Worm (Caenorhabditis elegans) whole organism, L2 larva: ENCODE measurements around the gene srg-44.

Source experiments
- C34F6.9 ChIP-seq: fragments of 150-350 bp; optimal IDR thresholded peaks from 2 replicates; lab custom pipeline; 2014; ENCODE audit warnings: missing biosample characterization, missing genetic modification characterization
- F13H6.1 ChIP-seq: sonication (generic microtip); optimal IDR thresholded peaks from 2 replicates; lab custom pipeline; 2016; ENCODE audit warnings: missing genetic modification characterization, missing compliant biosample characterization
- R02D3.7 ChIP-seq: fragments of 150-350 bp; optimal IDR thresholded peaks from 2 replicates; lab custom pipeline; 2014; ENCODE audit warnings: missing biosample characterization, missing genetic modification characterization
- ZK546.5 ChIP-seq: sonication (generic microtip); optimal IDR thresholded peaks from 2 replicates; lab custom pipeline; 2017; ENCODE audit warnings: missing biosample characterization, missing genetic modification characterization
- alr-1 ChIP-seq: fragments of 150-350 bp; optimal IDR thresholded peaks from 2 replicates; lab custom pipeline; 2014; ENCODE audit warnings: missing biosample characterization, missing genetic modification characterization
- aly-2 ChIP-seq: fragments of 150-350 bp; optimal IDR thresholded peaks from 2 replicates; lab custom pipeline; 2014; ENCODE audit warnings: missing biosample characterization, missing genetic modification characterization
- ama-1 ChIP-seq: fragments of 150-350 bp; optimal IDR thresholded peaks from 2 replicates; lab custom pipeline; 2018; ENCODE audit warnings: inconsistent platforms
- blmp-1 ChIP-seq: sonication (generic microtip); optimal IDR thresholded peaks from 2 replicates; lab custom pipeline; 2017; ENCODE audit warnings: missing genetic modification characterization, mild to moderate bottlenecking, missing compliant biosample characterization, antibody characterized with exemption, moderate library complexity; ENCODE audit not compliant: insufficient read depth
- ceh-16 ChIP-seq: fragments of 150-350 bp; optimal IDR thresholded peaks from 2 replicates; lab custom pipeline; 2014; ENCODE audit warnings: missing biosample characterization, missing genetic modification characterization
- crh-2 ChIP-seq: sonication (generic microtip); optimal IDR thresholded peaks from 2 replicates; lab custom pipeline; 2017; ENCODE audit warnings: missing biosample characterization, missing genetic modification characterization
- elt-1 ChIP-seq: fragments of 150-350 bp; optimal IDR thresholded peaks from 2 replicates; lab custom pipeline; 2014; ENCODE audit warnings: missing biosample characterization, missing genetic modification characterization
- elt-3 ChIP-seq: sonication (generic microtip); optimal IDR thresholded peaks from 2 replicates; lab custom pipeline; 2017; ENCODE audit warnings: missing biosample characterization, missing genetic modification characterization
- fos-1 ChIP-seq: fragments of 150-350 bp; optimal IDR thresholded peaks from 2 replicates; lab custom pipeline; 2014; ENCODE audit warnings: missing biosample characterization, missing genetic modification characterization
- gmeb-1 ChIP-seq: fragments of 150-350 bp; optimal IDR thresholded peaks from 2 replicates; lab custom pipeline; 2014; ENCODE audit warnings: missing biosample characterization, missing genetic modification characterization
- lin-13 ChIP-seq: fragments of 150-350 bp; optimal IDR thresholded peaks from 2 replicates; lab custom pipeline; 2014; ENCODE audit warnings: missing biosample characterization, missing genetic modification reagents, missing genetic modification characterization
- lin-39 ChIP-seq: fragments of 150-350 bp; optimal IDR thresholded peaks from 2 replicates; lab custom pipeline; 2014; ENCODE audit warnings: missing biosample characterization, missing genetic modification reagents, missing genetic modification characterization
- lsy-2 ChIP-seq, 2 experiments: fragments of 150-350 bp in 1 of 2; sonication (generic microtip) in 1 of 2; optimal IDR thresholded peaks; 2 replicates each; lab custom pipeline; 2014 to 2017; ENCODE audit warnings: missing biosample characterization in 2 of 2, missing genetic modification characterization in 2 of 2
- mbf-1 ChIP-seq: sonication (generic microtip); optimal IDR thresholded peaks from 2 replicates; lab custom pipeline; 2017; ENCODE audit warnings: missing biosample characterization, missing genetic modification characterization
- mdl-1 ChIP-seq, 2 experiments: fragments of 150-350 bp in 1 of 2; sonication (generic microtip) in 1 of 2; optimal IDR thresholded peaks; 2 replicates each; lab custom pipeline; 2017; ENCODE audit warnings: missing biosample characterization in 2 of 2, missing genetic modification characterization in 2 of 2
- nhr-10 ChIP-seq: sonication (generic microtip); optimal IDR thresholded peaks from 2 replicates; lab custom pipeline; 2017; ENCODE audit warnings: missing biosample characterization, missing genetic modification characterization
- nhr-11 ChIP-seq: fragments of 150-350 bp; optimal IDR thresholded peaks from 2 replicates; lab custom pipeline; 2014; ENCODE audit warnings: missing biosample characterization, missing genetic modification characterization
- nhr-25 ChIP-seq: fragments of 150-350 bp; sonication (generic microtip); optimal IDR thresholded peaks from 3 replicates; lab custom pipeline; 2014; ENCODE audit warnings: missing biosample characterization, missing genetic modification characterization
- nhr-6 ChIP-seq: fragments of 150-350 bp; optimal IDR thresholded peaks from 2 replicates; lab custom pipeline; 2014; ENCODE audit warnings: missing biosample characterization, missing genetic modification characterization
- peb-1 ChIP-seq: fragments of 150-350 bp; optimal IDR thresholded peaks from 2 replicates; lab custom pipeline; 2014; ENCODE audit warnings: missing biosample characterization, missing genetic modification characterization
- skn-1 ChIP-seq: sonication (generic microtip); optimal IDR thresholded peaks from 2 replicates; lab custom pipeline; 2017; ENCODE audit warnings: missing biosample characterization, missing genetic modification characterization
- sma-3 ChIP-seq: sonication (generic microtip); optimal IDR thresholded peaks from 2 replicates; lab custom pipeline; 2016; ENCODE audit warnings: missing genetic modification reagents, missing genetic modification characterization, missing compliant biosample characterization
- sma-9 ChIP-seq, 2 experiments: fragments of 150-350 bp in 1 of 2; sonication (generic microtip) in 1 of 2; optimal IDR thresholded peaks; 2 replicates each; lab custom pipeline; 2014 to 2016; ENCODE audit warnings: missing genetic modification characterization in 2 of 2, mild to moderate bottlenecking in 1 of 2, missing biosample characterization in 1 of 2, missing compliant biosample characterization in 1 of 2, missing genetic modification reagents in 1 of 2, moderate library complexity in 1 of 2
- snpc-4 ChIP-seq: fragments of 150-350 bp; optimal IDR thresholded peaks from 2 replicates; lab custom pipeline; 2014; ENCODE audit warnings: missing biosample characterization, missing genetic modification characterization
- unc-55 ChIP-seq: fragments of 150-350 bp; sonication (generic microtip); optimal IDR thresholded peaks from 3 replicates; lab custom pipeline; 2014; ENCODE audit warnings: missing biosample characterization, missing genetic modification reagents, missing genetic modification characterization
- unc-62 ChIP-seq: fragments of 150-350 bp; optimal IDR thresholded peaks from 2 replicates; lab custom pipeline; 2014; ENCODE audit warnings: missing biosample characterization, missing genetic modification reagents, missing genetic modification characterization
- zag-1 ChIP-seq: fragments of 150-350 bp; optimal IDR thresholded peaks from 2 replicates; lab custom pipeline; 2014; ENCODE audit warnings: missing biosample characterization, missing genetic modification characterization
- ztf-1 ChIP-seq: fragments of 200-800 bp; sonication (Bioruptor generic); conservative IDR thresholded peaks from 2 replicates; pipeline ENCODE4 v1.3.6; 2022; ENCODE audit warnings: missing genetic modification characterization, missing compliant biosample characterization
- ztf-11 ChIP-seq: sonication (generic microtip); optimal IDR thresholded peaks from 2 replicates; lab custom pipeline; 2017; ENCODE audit warnings: missing biosample characterization, missing genetic modification characterization
- ztf-4 ChIP-seq: fragments of 150-350 bp; optimal IDR thresholded peaks from 2 replicates; lab custom pipeline; 2014; ENCODE audit warnings: missing biosample characterization, missing genetic modification characterization

srg-44 gene

DNA sequence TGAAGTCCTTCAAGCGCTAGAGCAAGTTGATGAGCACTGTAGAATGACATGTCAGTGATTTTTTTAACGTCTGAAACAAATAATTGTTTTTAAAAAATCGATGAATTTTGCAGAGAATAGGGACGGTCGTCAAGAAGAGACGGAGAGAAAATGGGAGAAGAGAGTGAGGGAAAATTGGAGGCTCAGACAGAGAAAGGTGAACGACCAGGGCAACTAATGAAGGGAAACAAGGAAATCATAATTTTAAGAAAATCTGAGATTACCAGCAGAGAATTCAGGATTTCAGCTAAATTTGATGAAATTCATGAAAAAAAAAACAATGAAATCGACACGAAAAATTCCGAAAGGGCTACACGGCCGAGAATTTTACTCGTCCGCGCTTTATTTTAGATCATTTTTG, 13.5 kb upstream of the srg-44 start, which contains the start of gene F31E9.6:
F31E9.6 (minus strand) TSS at position 91 of the 400 bp plus-strand sequence.
- TF ChIP-seq ama-1 (lab: Kevin White, UChicago), result no peak
- no peak for TF ChIP-seq C34F6.9 (tag; lab: Kevin White, UChicago)
- TF ChIP-seq zag-1, result no peak
- TF ChIP-seq F13H6.1 (tag; lab: Kevin White, UChicago), result no peak
- TF ChIP-seq crh-2 (tag; lab: Kevin White, UChicago), result no peak
- no peak for TF ChIP-seq sma-3 (GFP tag; lab: Kevin White, UChicago)
- no peak for TF ChIP-seq snpc-4
- TF ChIP-seq lsy-2 (tag; optimal IDR thresholded peaks at IDR 0.05; lab: Kevin White, UChicago), result no peak
- no peak for TF ChIP-seq nhr-11 (tag; lab: Kevin White, UChicago)
- no peak for TF ChIP-seq peb-1 (tag; lab: Kevin White, UChicago)
- no peak for TF ChIP-seq lin-39 (tag; lab: Kevin White, UChicago)
- no peak for TF ChIP-seq mdl-1 (tag; optimal IDR thresholded peaks at IDR 0.05; lab: Kevin White, UChicago)
- TF ChIP-seq gmeb-1, result no peak
- TF ChIP-seq ztf-4, result no peak

- TF ChIP-seq crh-2 (tag; lab: Kevin White, UChicago), result no peak
- no peak for TF ChIP-seq alr-1 (tag; lab: Kevin White, UChicago)
- no peak for TF ChIP-seq unc-62 (GFP tag; lab: Kevin White, UChicago)
- no peak for TF ChIP-seq ztf-11 (tag; lab: Kevin White, UChicago)
- no peak for TF ChIP-seq nhr-6
- no peak for TF ChIP-seq unc-55 (GFP tag; lab: Kevin White, UChicago)
- TF ChIP-seq lsy-2 (tag; optimal IDR thresholded peaks at IDR 0.05; lab: Kevin White, UChicago), result no peak
- TF ChIP-seq sma-9 (GFP tag; optimal IDR thresholded peaks at IDR 0.05; lab: Kevin White, UChicago), result no peak
- no peak for TF ChIP-seq sma-9 (tag; optimal IDR thresholded peaks at IDR 0.05; lab: Kevin White, UChicago)
- no peak for TF ChIP-seq ztf-1
- TF ChIP-seq aly-2 (tag; lab: Kevin White, UChicago), result no peak
- TF ChIP-seq elt-3 (tag; lab: Kevin White, UChicago), result no peak
- no peak for TF ChIP-seq lin-13 (GFP tag; lab: Kevin White, UChicago)
- no peak for TF ChIP-seq mbf-1 (tag; lab: Kevin White, UChicago)
- TF ChIP-seq nhr-25 (tag; lab: Kevin White, UChicago), result no peak
- TF ChIP-seq blmp-1 (tag; lab: Kevin White, UChicago), result no peak
- no peak for TF ChIP-seq skn-1
- no peak for TF ChIP-seq peb-1 (tag; lab: Kevin White, UChicago)
- no peak for TF ChIP-seq fos-1
- TF ChIP-seq mdl-1 (tag; optimal IDR thresholded peaks at IDR 0.05; lab: Kevin White, UChicago), result no peak
Observed at ce11 chrV:17317297-17317696, 11.3 kb upstream of the srg-44 start.

DNA sequence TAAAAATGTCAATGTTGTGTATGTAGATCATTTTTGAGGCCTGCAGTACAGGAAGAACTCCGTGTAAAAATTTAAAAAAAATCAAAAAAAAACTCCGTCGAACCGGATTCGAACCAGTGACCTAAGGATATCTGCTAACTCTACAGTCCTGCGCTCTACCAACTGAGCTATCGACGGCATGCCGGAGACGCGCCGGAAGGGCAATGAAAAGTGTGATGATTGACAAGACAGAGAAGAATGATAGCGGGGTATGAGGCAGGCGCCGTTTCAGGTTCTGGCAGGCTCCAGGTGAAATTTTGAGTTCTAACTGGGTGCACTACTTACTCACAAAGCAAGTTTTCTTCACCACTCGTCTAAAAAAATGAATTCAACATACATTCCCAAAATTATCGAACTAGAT, 10.8 kb upstream of the srg-44 start, which contains the start of gene srz-58:
srz-58 (plus strand) TSS at position 362 of the 400 bp plus-strand sequence.
- no peak for TF ChIP-seq mdl-1 (tag; optimal IDR thresholded peaks at IDR 0.05; lab: Kevin White, UChicago)
- no peak for TF ChIP-seq nhr-11 (tag; lab: Kevin White, UChicago)
- TF ChIP-seq elt-1 (tag; lab: Kevin White, UChicago), result no peak
- no peak for TF ChIP-seq ceh-16 (tag; lab: Kevin White, UChicago)
- no peak for TF ChIP-seq ztf-1
- TF ChIP-seq nhr-25 (tag; lab: Kevin White, UChicago), result no peak
- TF ChIP-seq ztf-11 (tag; lab: Kevin White, UChicago), result no peak
- TF ChIP-seq peb-1 (tag; lab: Kevin White, UChicago), result no peak
- TF ChIP-seq ZK546.5 (tag; lab: Kevin White, UChicago), result no peak

ce11 chrV:17322397-17322909, 6.1 kb upstream of the srg-44 start, which contains the start of gene F31E9.3:
TSS of gene F31E9.3 (plus strand) at chrV:17322590.
- TF ChIP-seq elt-1 (tag; lab: Kevin White, UChicago), result no peak
- peak; percentile 2 for TF ChIP-seq fos-1

DNA sequence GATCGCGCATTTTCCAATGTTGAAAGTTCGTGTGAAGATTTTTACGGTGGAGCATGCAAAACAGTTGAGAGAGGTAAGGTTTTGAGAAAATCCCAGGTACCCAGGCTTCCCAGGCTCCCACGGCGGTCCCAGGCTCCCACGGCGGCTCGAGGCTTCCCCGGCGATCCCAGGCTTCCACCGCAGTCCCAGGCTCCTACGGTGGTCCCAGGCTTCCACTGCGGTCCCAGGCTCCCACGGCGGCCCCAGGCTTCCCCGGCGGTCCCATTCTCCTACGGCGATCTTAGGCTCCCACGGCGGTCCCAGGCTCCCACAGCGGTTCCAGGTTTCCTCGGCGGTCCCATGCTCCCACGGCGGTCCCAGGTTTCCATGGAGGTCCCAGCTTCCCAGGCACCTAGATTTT, 4.7 kb upstream of the srg-44 start:
- no peak for TF ChIP-seq nhr-10 (tag; lab: Kevin White, UChicago)
- no peak for TF ChIP-seq ZK546.5 (tag; lab: Kevin White, UChicago)
- TF ChIP-seq lin-39 (tag; lab: Kevin White, UChicago), result no peak
- no peak for TF ChIP-seq skn-1
- TF ChIP-seq R02D3.7, result no peak
- no peak for TF ChIP-seq ama-1 (lab: Kevin White, UChicago)
- TF ChIP-seq, all 48 proteins: peak for 0
